Worm (Caenorhabditis elegans): Measurements from ENCODE around the gene K09H11.11.

Gene K09H11.11

ce11 chrV:5765081-5765480, 10.0 kb upstream of the K09H11.11 start, which contains the start of gene pgph-2:
Gene pgph-2 (plus strand): TSS chrV:5765127.
- TF ChIP-seq hlh-11 (tag; optimal IDR thresholded peaks at IDR 0.05) (peak; percentile 14), nhr-76 (tag; optimal IDR thresholded peaks at IDR 0.05) (no peak), daf-16 (GFP tag; optimal IDR thresholded peaks at IDR 0.05) (no peak), daf-16 (tag; optimal IDR thresholded peaks at IDR 0.05) (peak; percentile 66), ztf-7 (tag; optimal IDR thresholded peaks at IDR 0.05) (no peak), dve-1 (tag; optimal IDR thresholded peaks at IDR 0.05; ENCODE audit: insufficient read depth) (peak; percentile 29)

ce11 chrV:5763787-5764186, 8.7 kb upstream of the K09H11.11 start, which contains the start of gene pgph-3:
Gene pgph-3 (minus strand): TSS chrV:5763846.
- peak; percentile 75 for TF ChIP-seq ceh-20 (GFP tag; IDR thresholded peaks at IDR 0.05)
- peak; percentile 69 for TF ChIP-seq nhr-76 (tag; optimal IDR thresholded peaks at IDR 0.05)
- TF ChIP-seq nhr-48 (tag; optimal IDR thresholded peaks at IDR 0.05): peak; percentile 93
- TF ChIP-seq gei-8 (GFP tag; optimal IDR thresholded peaks at IDR 0.05): peak; percentile 7
- TF ChIP-seq fos-1 (tag; optimal IDR thresholded peaks at IDR 0.05): no peak
- TF ChIP-seq zip-2 (tag; optimal IDR thresholded peaks at IDR 0.05): peak; percentile 19
- TF ChIP-seq lin-1 (GFP tag; IDR thresholded peaks at IDR 0.05): peak; percentile 91
- TF ChIP-seq hlh-11 (tag; optimal IDR thresholded peaks at IDR 0.05): peak; percentile 97
- TF ChIP-seq dve-1 (tag; optimal IDR thresholded peaks at IDR 0.05; ENCODE audit: insufficient read depth): peak; percentile 94
- TF ChIP-seq tra-1 (GFP tag; IDR thresholded peaks at IDR 0.05): peak; percentile 67; the same call in 1 of the 2 replicates
- TF ChIP-seq mdl-1 (tag; optimal IDR thresholded peaks at IDR 0.05): peak; percentile 75 to 94
- no peak for TF ChIP-seq ces-1 (GFP tag; optimal IDR thresholded peaks at IDR 0.05)
- TF ChIP-seq dmd-9 (GFP tag; IDR thresholded peaks at IDR 0.05): no peak
- peak; percentile 85 for TF ChIP-seq nhr-77 (tag; optimal IDR thresholded peaks at IDR 0.05)
- TF ChIP-seq nhr-28 (tag; optimal IDR thresholded peaks at IDR 0.05): peak; percentile 89
- TF ChIP-seq hif-1 (tag; optimal IDR thresholded peaks at IDR 0.05): peak in 1 of 2 experiments; percentile 41
- TF ChIP-seq ZK337.2 (GFP tag; IDR thresholded peaks at IDR 0.05): no peak
- TF ChIP-seq mxl-2 (GFP tag; conservative IDR thresholded peaks at IDR 0.05): peak; percentile 93
- TF ChIP-seq ceh-32 (tag; optimal IDR thresholded peaks at IDR 0.05; ENCODE audit: poor library complexity): no peak
- no peak for TF ChIP-seq snpc-1.2 (GFP tag; IDR thresholded peaks at IDR 0.05)
- TF ChIP-seq mxl-3 (GFP tag; optimal IDR thresholded peaks at IDR 0.05): peak; percentile 71
- no peak for TF ChIP-seq fkh-10 (GFP tag; optimal IDR thresholded peaks at IDR 0.05)
- TF ChIP-seq dmd-8 (GFP tag; IDR thresholded peaks at IDR 0.05): no peak
- TF ChIP-seq nhr-11 (tag; optimal IDR thresholded peaks at IDR 0.05): peak; percentile 32
- peak in 1 of 2 experiments; percentile 75 for TF ChIP-seq lsy-2 (tag; optimal IDR thresholded peaks at IDR 0.05)
- peak; percentile 46 for TF ChIP-seq T20F7.1 (GFP tag; optimal IDR thresholded peaks at IDR 0.05)
- TF ChIP-seq nhr-25 (tag; optimal IDR thresholded peaks at IDR 0.05; ENCODE audit: borderline replicate concordance, insufficient read depth): peak; percentile 61
- peak; percentile 10 to 66 for TF ChIP-seq daf-16 (GFP tag; optimal IDR thresholded peaks at IDR 0.05)
- peak; percentile 85 for TF ChIP-seq daf-16 (tag; optimal IDR thresholded peaks at IDR 0.05)
- TF ChIP-seq mep-1 (tag; optimal IDR thresholded peaks at IDR 0.05): peak; percentile 52
- no peak for TF ChIP-seq daf-8 (GFP tag; IDR thresholded peaks at IDR 0.05)
- TF ChIP-seq lin-38 (GFP tag; IDR thresholded peaks at IDR 0.05): peak; percentile 38
- TF ChIP-seq cey-2 (tag; optimal IDR thresholded peaks at IDR 0.05; ENCODE audit: borderline replicate concordance, insufficient read depth): peak; percentile 80
- TF ChIP-seq ztf-7 (tag; optimal IDR thresholded peaks at IDR 0.05): peak; percentile 65
- TF ChIP-seq nhr-6 (tag; optimal IDR thresholded peaks at IDR 0.05): peak; percentile 49
- no peak for TF ChIP-seq Y5F2A.4 (GFP tag; optimal IDR thresholded peaks at IDR 0.05)
- peak; percentile 77; the same call in 1 of the 2 replicates for TF ChIP-seq saeg-2 (GFP tag; IDR thresholded peaks at IDR 0.05)
- TF ChIP-seq F10B5.3 (tag; optimal IDR thresholded peaks at IDR 0.05): no peak
- peak; percentile 60 for TF ChIP-seq nhr-10 (tag; optimal IDR thresholded peaks at IDR 0.05)
- TF ChIP-seq php-3 (GFP tag; IDR thresholded peaks at IDR 0.05): peak; percentile 84
- peak; percentile 98 for TF ChIP-seq dmd-6 (GFP tag; IDR thresholded peaks at IDR 0.05)
- TF ChIP-seq aha-1 (tag): peak; percentile 51
- TF ChIP-seq hlh-30 (tag; optimal IDR thresholded peaks at IDR 0.05; ENCODE audit: insufficient read depth): peak; percentile 84
- TF ChIP-seq lin-15B (tag; optimal IDR thresholded peaks at IDR 0.05): no peak
- TF ChIP-seq nhr-102 (tag; optimal IDR thresholded peaks at IDR 0.05): peak; percentile 78
- peak; percentile 49; the same call in 1 of the 2 replicates for TF ChIP-seq zfp-3 (GFP tag; conservative IDR thresholded peaks at IDR 0.05)
- TF ChIP-seq spr-1 (tag; optimal IDR thresholded peaks at IDR 0.05): peak; percentile 26
